Fruit fly (Drosophila melanogaster) whole organism, larva: ENCODE data around the gene Dph2.

ENCODE experiments used
- noc ChIP-seq: fragments of 200-800 bp; sonication (Bioruptor generic); optimal IDR thresholded peaks from 3 replicates; lab custom pipeline; 2019; ENCODE audit warnings: missing biosample characterization, mild to moderate bottlenecking, missing genetic modification characterization, moderate library complexity

The Dph2 gene

dm6 chr3R:14893791-14894782 lies at the start of gene Dph2:
Gene Dph2, minus strand, starts transcription at chr3R:14893954.
- peak; percentile 28 for TF ChIP-seq noc (tag; lab: Kevin White, UChicago)

dm6 chr3R:14917927-14918829 lies 24.4 kb upstream of the Dph2 start, which contains the start of gene Sdr:
Gene Sdr, plus strand, starts transcription at chr3R:14918628.
- TF ChIP-seq noc (tag; lab: Kevin White, UChicago), result peak; percentile 31

dm6 chr3R:14912449-14912987 lies 18.8 kb upstream of the Dph2 start:
- TF ChIP-seq noc (tag; lab: Kevin White, UChicago), result no peak

- peak; percentile 11 for TF ChIP-seq noc (tag; lab: Kevin White, UChicago)
Observed at dm6 chr3R:14903837-14904431, 10.2 kb upstream of the Dph2 start, which contains the start of gene VhaPPA1-1. Gene VhaPPA1-1, minus strand, starts transcription at chr3R:14904061.

dm6 chr3R:14901408-14902352 lies 7.9 kb upstream of the Dph2 start, which contains the start of gene RpS5b:
Gene RpS5b, minus strand, starts transcription at chr3R:14901563.
- no peak for TF ChIP-seq noc (tag; lab: Kevin White, UChicago)

- TF ChIP-seq noc (tag; lab: Kevin White, UChicago), result no peak
Observed at dm6 chr3R:14900177-14900576, 6.4 kb upstream of the Dph2 start, which contains the start of gene VhaPPA1-2. Gene VhaPPA1-2, minus strand, starts transcription at chr3R:14900277.

- TF ChIP-seq noc (tag; lab: Kevin White, UChicago), result no peak
Observed at dm6 chr3R:14898280-14898756, 4.6 kb upstream of the Dph2 start, which contains the start of the genes Nup93-2 and CG3817. Gene Nup93-2, minus strand, starts transcription at chr3R:14898372. Gene CG3817, plus strand, starts transcription at chr3R:14898739.

dm6 chr3R:14894783-14894883 lies 879 bp upstream of the Dph2 start, which contains the start of gene CG14860:
Gene CG14860, plus strand, starts transcription at chr3R:14894784.
- TF ChIP-seq noc (tag; lab: Kevin White, UChicago), result no peak

dm6 chr3R:14890064-14890709 lies 3.6 kb downstream of the Dph2 start, which contains the start of the genes CycC and UQCR-C1:
Gene CycC, minus strand, starts transcription at chr3R:14890205.
Gene UQCR-C1, plus strand, starts transcription at chr3R:14890231.
- no peak for TF ChIP-seq noc (tag; lab: Kevin White, UChicago)

dm6 chr3R:14886011-14886534 lies 7.7 kb downstream of the Dph2 start, which contains the start of the genes Rrp6, CG33331 and CG33332:
Gene Rrp6, minus strand, starts transcription at chr3R:14886246.
Gene CG33331, plus strand, starts transcription at chr3R:14886456.
Gene CG33332, plus strand, starts transcription at chr3R:14886456.
- peak; percentile 74 for TF ChIP-seq noc (tag; lab: Kevin White, UChicago)

dm6 chr3R:14880861-14881260 lies 12.9 kb downstream of the Dph2 start:
- no peak for TF ChIP-seq noc (tag; lab: Kevin White, UChicago)

- no peak for TF ChIP-seq noc (tag; lab: Kevin White, UChicago)
Observed at dm6 chr3R:14879207-14879863, 14.4 kb downstream of the Dph2 start, which contains the start of gene CG3631. Gene CG3631, plus strand, starts transcription at chr3R:14879457.
